Worm (Caenorhabditis elegans): ENCODE measurements around the gene fbxb-85.

Gene fbxb-85

DNA sequence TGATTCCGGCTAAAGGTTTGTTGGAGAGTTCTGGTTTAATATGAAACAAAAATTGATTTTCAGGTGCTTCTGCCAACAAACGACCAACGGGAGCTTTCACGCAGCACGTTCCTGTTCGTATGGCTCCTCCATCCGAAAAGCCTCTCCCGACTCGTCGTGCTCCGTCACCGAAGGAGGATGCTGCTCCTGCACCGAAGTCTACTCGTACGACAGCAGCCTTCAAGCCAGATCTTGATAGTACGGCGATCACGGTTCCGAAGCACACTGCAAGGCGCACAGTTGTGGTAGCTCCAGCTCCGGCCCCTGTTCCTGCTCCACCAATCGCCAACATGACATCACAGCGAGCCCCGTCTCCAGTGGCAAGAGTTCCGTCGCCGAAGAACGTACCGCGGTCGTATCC, 40.0 kb downstream of the fbxb-85 start:
- TF ChIP-seq ets-5 (GFP tag; IDR thresholded peaks at IDR 0.05) (no peak), ceh-8 (GFP tag; optimal IDR thresholded peaks at IDR 0.05) (no peak), jun-1 (tag; optimal IDR thresholded peaks at IDR 0.05) (no peak), mdl-1 (tag; optimal IDR thresholded peaks at IDR 0.05) (no peak), lin-35 (GFP tag; optimal IDR thresholded peaks at IDR 0.05) (no peak), ceh-88 (GFP tag; IDR thresholded peaks at IDR 0.05) (no peak), mef-2 (tag; optimal IDR thresholded peaks at IDR 0.05) (no peak)

DNA sequence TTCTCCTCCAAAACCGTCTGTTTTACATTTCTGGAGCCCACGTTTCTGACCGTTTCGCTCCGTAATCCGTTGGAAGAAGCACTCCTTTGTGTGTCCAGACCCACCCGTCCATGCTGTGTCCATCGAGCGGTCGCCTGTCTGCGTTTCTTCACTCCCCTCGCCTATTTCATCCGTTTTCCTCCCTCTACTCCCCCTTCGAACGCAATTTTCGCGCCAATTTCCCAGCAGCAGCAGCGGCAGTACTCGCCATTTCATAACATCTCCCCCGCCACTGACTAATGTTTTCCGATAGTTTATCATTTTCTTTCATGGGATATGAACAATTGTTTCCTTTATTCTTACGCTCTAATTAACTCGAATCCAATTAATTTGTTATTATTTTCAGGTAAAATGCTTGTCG, 40.8 kb downstream of the fbxb-85 start:
- TF ChIP-seq lin-39 (tag; optimal IDR thresholded peaks at IDR 0.05) (no peak), xbp-1 (tag; optimal IDR thresholded peaks at IDR 0.05) (peak; percentile 6), lin-35 (GFP tag; optimal IDR thresholded peaks at IDR 0.05) (peak; percentile 45 to 55), nhr-47 (tag; optimal IDR thresholded peaks at IDR 0.05) (peak; percentile 3), lin-14 (GFP tag; optimal IDR thresholded peaks at IDR 0.05) (peak; percentile 77), nhr-20 (tag; optimal IDR thresholded peaks at IDR 0.05) (no peak), efl-1 (optimal IDR thresholded peaks at IDR 0.05) (peak; percentile 29 to 80), efl-1 (GFP tag; optimal IDR thresholded peaks at IDR 0.05 in 1 of 2) (peak; percentile 49 to 92), alr-1 (tag; optimal IDR thresholded peaks at IDR 0.05; ENCODE audit: borderline replicate concordance) (no peak), mep-1 (tag; optimal IDR thresholded peaks at IDR 0.05) (no peak), nhr-90 (tag; optimal IDR thresholded peaks at IDR 0.05; ENCODE audit: poor library complexity) (no peak), hlh-4 (tag; optimal IDR thresholded peaks at IDR 0.05) (no peak), sup-37 (GFP tag; optimal IDR thresholded peaks at IDR 0.05) (no peak), blmp-1 (tag; optimal IDR thresholded peaks at IDR 0.05) (no peak), ceh-82 (tag; optimal IDR thresholded peaks at IDR 0.05) (peak in 1 of 3 experiments; percentile 67), skn-1 (tag; optimal IDR thresholded peaks at IDR 0.05) (peak; percentile 50), nhr-77 (tag; optimal IDR thresholded peaks at IDR 0.05) (no peak), nhr-19 (GFP tag; conservative IDR thresholded peaks at IDR 0.05) (peak; percentile 2; the same call in 1 of the 2 replicates), unc-30 (tag; optimal IDR thresholded peaks at IDR 0.05) (no peak), lsy-2 (tag; optimal IDR thresholded peaks at IDR 0.05) (peak; percentile 2 to 34), lir-3 (tag; optimal IDR thresholded peaks at IDR 0.05; ENCODE audit: poor library complexity) (no peak), dpl-1 (GFP tag; optimal IDR thresholded peaks at IDR 0.05) (peak; percentile 3 to 61 (median 43)), nhr-76 (tag; optimal IDR thresholded peaks at IDR 0.05) (no peak), mdl-1 (tag; optimal IDR thresholded peaks at IDR 0.05) (peak in 1 of 2 experiments; percentile 17), lin-13 (GFP tag; optimal IDR thresholded peaks at IDR 0.05) (no peak), ztf-11 (tag; optimal IDR thresholded peaks at IDR 0.05) (no peak), F16B12.6 (tag; optimal IDR thresholded peaks at IDR 0.05) (peak; percentile 5), nhr-71 (tag; optimal IDR thresholded peaks at IDR 0.05) (peak; percentile 28), snu-23 (GFP tag; optimal IDR thresholded peaks at IDR 0.05) (peak; percentile 30), C34B4.2 (tag; optimal IDR thresholded peaks at IDR 0.05) (no peak), tbx-2 (tag; optimal IDR thresholded peaks at IDR 0.05) (peak; percentile 11), ceh-90 (tag; optimal IDR thresholded peaks at IDR 0.05) (no peak), nhr-12 (tag; optimal IDR thresholded peaks at IDR 0.05) (no peak), swsn-7 (tag; optimal IDR thresholded peaks at IDR 0.05) (no peak), grh-1 (GFP tag; IDR thresholded peaks at IDR 0.05) (no peak), elt-2 (tag; optimal IDR thresholded peaks at IDR 0.05) (no peak), rnt-1 (tag; optimal IDR thresholded peaks at IDR 0.05) (peak; percentile 43), isw-1 (GFP tag; IDR thresholded peaks at IDR 0.05) (no peak)
